Worm (Caenorhabditis elegans): ENCODE measurements around the gene dhhc-9.
A peak's percentile ranks its signal among the peaks of the same experiment; 100 is the strongest.

Gene dhhc-9

ce11 chrX:2370655-2371054 is 31.2 kb downstream of the dhhc-9 start:
- no peak for TF ChIP-seq sem-2 (GFP tag; optimal IDR thresholded peaks at IDR 0.05)
- TF ChIP-seq hlh-1 (tag; optimal IDR thresholded peaks at IDR 0.05), result no peak
- no peak for TF ChIP-seq nhr-237 (tag; optimal IDR thresholded peaks at IDR 0.05)
- no peak for TF ChIP-seq nhr-12 (tag; optimal IDR thresholded peaks at IDR 0.05)
- no peak for TF ChIP-seq nhr-76 (tag; optimal IDR thresholded peaks at IDR 0.05)
- no peak for TF ChIP-seq blmp-1 (tag; optimal IDR thresholded peaks at IDR 0.05)
- TF ChIP-seq mls-2 (tag; optimal IDR thresholded peaks at IDR 0.05), result no peak
- no peak for TF ChIP-seq tbx-8 (GFP tag; optimal IDR thresholded peaks at IDR 0.05)
- no peak for TF ChIP-seq cnd-1 (tag; optimal IDR thresholded peaks at IDR 0.05)
- no peak for TF ChIP-seq ztf-11 (tag; optimal IDR thresholded peaks at IDR 0.05)
- TF ChIP-seq elt-1 (tag; optimal IDR thresholded peaks at IDR 0.05; ENCODE audit: borderline replicate concordance, insufficient read depth), result no peak
- TF ChIP-seq lsy-2 (tag; optimal IDR thresholded peaks at IDR 0.05), result no peak
- no peak for TF ChIP-seq unc-39 (tag; optimal IDR thresholded peaks at IDR 0.05)
- TF ChIP-seq flh-1 (GFP tag; optimal IDR thresholded peaks at IDR 0.05), result no peak
- TF ChIP-seq lin-32 (GFP tag; optimal IDR thresholded peaks at IDR 0.05), result no peak
- no peak for TF ChIP-seq drap-1 (GFP tag; optimal IDR thresholded peaks at IDR 0.05)
- no peak for TF ChIP-seq nhr-28 (tag; optimal IDR thresholded peaks at IDR 0.05)

- no peak for TF ChIP-seq mab-5 (tag; optimal IDR thresholded peaks at IDR 0.05)
- no peak for TF ChIP-seq ham-2 (GFP tag; optimal IDR thresholded peaks at IDR 0.05)
- no peak for TF ChIP-seq lin-32 (GFP tag; optimal IDR thresholded peaks at IDR 0.05)
- TF ChIP-seq lin-13 (tag; optimal IDR thresholded peaks at IDR 0.05), result no peak
- TF ChIP-seq elt-3 (tag; optimal IDR thresholded peaks at IDR 0.05), result no peak
- TF ChIP-seq bed-3 (GFP tag; optimal IDR thresholded peaks at IDR 0.05), result no peak
- no peak for TF ChIP-seq ztf-11 (tag; optimal IDR thresholded peaks at IDR 0.05)
- no peak for TF ChIP-seq elt-1 (tag; optimal IDR thresholded peaks at IDR 0.05; ENCODE audit: borderline replicate concordance, insufficient read depth)
- no peak for TF ChIP-seq blmp-1 (tag; optimal IDR thresholded peaks at IDR 0.05)
- no peak for TF ChIP-seq mep-1 (tag; optimal IDR thresholded peaks at IDR 0.05)
These were observed 32.8 kb downstream of the dhhc-9 start for ce11 chrX:2369073-2369472.

ce11 chrX:2368042-2368814 is 33.6 kb downstream of the dhhc-9 start:
- TF ChIP-seq ceh-39 (tag; optimal IDR thresholded peaks at IDR 0.05) (peak; percentile 75), ceh-43 (GFP tag; optimal IDR thresholded peaks at IDR 0.05) (no peak), ces-1 (GFP tag; optimal IDR thresholded peaks at IDR 0.05) (no peak), tbx-8 (GFP tag; optimal IDR thresholded peaks at IDR 0.05) (no peak), mab-5 (tag; optimal IDR thresholded peaks at IDR 0.05) (no peak), sptf-1 (tag; optimal IDR thresholded peaks at IDR 0.05) (peak; percentile 16), zip-8 (tag; optimal IDR thresholded peaks at IDR 0.05) (no peak), elt-1 (tag; optimal IDR thresholded peaks at IDR 0.05; ENCODE audit: borderline replicate concordance, insufficient read depth) (no peak), snpc-4 (tag; optimal IDR thresholded peaks at IDR 0.05) (no peak), nhr-28 (tag; optimal IDR thresholded peaks at IDR 0.05) (no peak), lin-32 (GFP tag; optimal IDR thresholded peaks at IDR 0.05) (no peak), ham-2 (GFP tag; optimal IDR thresholded peaks at IDR 0.05) (peak; percentile 18), unc-62 (GFP tag; optimal IDR thresholded peaks at IDR 0.05) (no peak), nhr-12 (tag; optimal IDR thresholded peaks at IDR 0.05) (no peak), pha-4 (tag; optimal IDR thresholded peaks at IDR 0.05) (peak; percentile 80), sem-2 (GFP tag; optimal IDR thresholded peaks at IDR 0.05) (peak; percentile 10), ceh-83 (GFP tag; optimal IDR thresholded peaks at IDR 0.05) (no peak), M03D4.4 (tag; optimal IDR thresholded peaks at IDR 0.05) (peak; percentile 15), unc-120 (tag; optimal IDR thresholded peaks at IDR 0.05; ENCODE audit: poor library complexity, severe bottlenecking) (peak; percentile 16), nhr-76 (tag; optimal IDR thresholded peaks at IDR 0.05) (no peak), lin-13 (tag; optimal IDR thresholded peaks at IDR 0.05) (no peak), mls-2 (tag; optimal IDR thresholded peaks at IDR 0.05) (peak; percentile 51), lsy-2 (tag; optimal IDR thresholded peaks at IDR 0.05) (no peak), bed-3 (GFP tag; optimal IDR thresholded peaks at IDR 0.05) (no peak), unc-39 (tag; optimal IDR thresholded peaks at IDR 0.05) (no peak), blmp-1 (tag; optimal IDR thresholded peaks at IDR 0.05) (no peak), hlh-1 (tag; optimal IDR thresholded peaks at IDR 0.05) (no peak), drap-1 (GFP tag; optimal IDR thresholded peaks at IDR 0.05) (peak; percentile 49), mep-1 (tag; optimal IDR thresholded peaks at IDR 0.05) (peak; percentile 54), nhr-237 (tag; optimal IDR thresholded peaks at IDR 0.05) (no peak), flh-1 (GFP tag; optimal IDR thresholded peaks at IDR 0.05) (no peak), ztf-11 (tag; optimal IDR thresholded peaks at IDR 0.05) (peak; percentile 56), nhr-2 (tag; optimal IDR thresholded peaks at IDR 0.05) (peak; percentile 27), cnd-1 (tag; optimal IDR thresholded peaks at IDR 0.05) (peak; percentile 70), elt-3 (tag; optimal IDR thresholded peaks at IDR 0.05) (no peak)
